Worm (Caenorhabditis elegans): ENCODE measurements around the gene gst-4.

- TF ChIP-seq ref-1 (GFP tag; conservative IDR thresholded peaks at IDR 0.05) (no peak), ztf-29 (GFP tag; IDR thresholded peaks at IDR 0.05) (no peak), ztf-23 (GFP tag; IDR thresholded peaks at IDR 0.05) (no peak), flt-1 (GFP tag; IDR thresholded peaks at IDR 0.05) (no peak), cog-1 (tag; optimal IDR thresholded peaks at IDR 0.05) (no peak), T22C8.4 (GFP tag; IDR thresholded peaks at IDR 0.05) (no peak), klf-2 (GFP tag; conservative IDR thresholded peaks at IDR 0.05) (no peak)
Observed at ce11 chrIV:10148938-10149337, 6.9 kb downstream of the gst-4 start, which contains the start of gene pigs-1.

Measured in whole organism, midembryonic.